Fruit fly (Drosophila melanogaster) S2 (cell line): ENCODE measurements around the gene Ggamma30A.

Experiments used
- CG8478 ChIP-seq: fragments of >200 bp; optimal IDR thresholded peaks from 2 replicates; lab custom pipeline; 2018
- CTCF ChIP-seq, 2 experiments: fragments of >200 bp; optimal IDR thresholded peaks; 2 replicates each; lab custom pipeline; 2018

Gene Ggamma30A

dm6 chr2L:9256316-9256715 is at the start of gene Ggamma30A:
Gene Ggamma30A, plus strand, starts transcription at chr2L:9256563.
- TF ChIP-seq CG8478 (lab: Kevin White, UChicago) = no peak

dm6 chr2L:9207133-9207532 is 49.2 kb upstream of the Ggamma30A start:
- TF ChIP-seq CTCF (optimal IDR thresholded peaks at IDR 0.05; lab: Kevin White, UChicago) = no peak
- no peak for TF ChIP-seq CG8478 (lab: Kevin White, UChicago)

dm6 chr2L:9210864-9211701 is 45.3 kb upstream of the Ggamma30A start:
- TF ChIP-seq CG8478 (lab: Kevin White, UChicago) (no peak), CTCF (optimal IDR thresholded peaks at IDR 0.05; lab: Kevin White, UChicago) (no peak)

dm6 chr2L:9213626-9214025 is 42.7 kb upstream of the Ggamma30A start:
- TF ChIP-seq CG8478 (lab: Kevin White, UChicago) = no peak
- TF ChIP-seq CTCF (optimal IDR thresholded peaks at IDR 0.05; lab: Kevin White, UChicago) = no peak

dm6 chr2L:9215899-9216298 is 40.5 kb upstream of the Ggamma30A start:
- TF ChIP-seq CG8478 (lab: Kevin White, UChicago) (no peak), CTCF (optimal IDR thresholded peaks at IDR 0.05; lab: Kevin White, UChicago) (no peak)

- TF ChIP-seq CG8478 (lab: Kevin White, UChicago) (no peak), CTCF (optimal IDR thresholded peaks at IDR 0.05; lab: Kevin White, UChicago) (no peak)
These were observed 33.1 kb upstream of the Ggamma30A start for dm6 chr2L:9223266-9223665.

dm6 chr2L:9224364-9225019 is 31.9 kb upstream of the Ggamma30A start:
- TF ChIP-seq CG8478 (lab: Kevin White, UChicago) (no peak), CTCF (optimal IDR thresholded peaks at IDR 0.05; lab: Kevin White, UChicago) (no peak)

- TF ChIP-seq CG8478 (lab: Kevin White, UChicago) = no peak
- TF ChIP-seq CTCF (optimal IDR thresholded peaks at IDR 0.05; lab: Kevin White, UChicago) = no peak
These were observed 31.0 kb upstream of the Ggamma30A start for dm6 chr2L:9225378-9225777.

dm6 chr2L:9229694-9230093 is 26.7 kb upstream of the Ggamma30A start:
- no peak for TF ChIP-seq CG8478 (lab: Kevin White, UChicago)
- no peak for TF ChIP-seq CTCF (optimal IDR thresholded peaks at IDR 0.05; lab: Kevin White, UChicago)

dm6 chr2L:9231760-9232431 is 24.5 kb upstream of the Ggamma30A start:
- TF ChIP-seq CTCF (optimal IDR thresholded peaks at IDR 0.05; lab: Kevin White, UChicago) (no peak), CG8478 (lab: Kevin White, UChicago) (no peak)

- TF ChIP-seq CTCF (optimal IDR thresholded peaks at IDR 0.05; lab: Kevin White, UChicago) = no peak
- TF ChIP-seq CG8478 (lab: Kevin White, UChicago) = no peak
These were observed 22.3 kb upstream of the Ggamma30A start for dm6 chr2L:9234104-9234503.

- TF ChIP-seq CTCF (optimal IDR thresholded peaks at IDR 0.05; lab: Kevin White, UChicago) (no peak), CG8478 (lab: Kevin White, UChicago) (no peak)
These were observed 20.8 kb upstream of the Ggamma30A start for dm6 chr2L:9235556-9236001.

- TF ChIP-seq CG8478 (lab: Kevin White, UChicago) (no peak), CTCF (optimal IDR thresholded peaks at IDR 0.05; lab: Kevin White, UChicago) (no peak)
These were observed 20.0 kb upstream of the Ggamma30A start for dm6 chr2L:9236404-9236803.

dm6 chr2L:9237212-9238031 is 18.9 kb upstream of the Ggamma30A start:
- TF ChIP-seq CTCF (optimal IDR thresholded peaks at IDR 0.05; lab: Kevin White, UChicago) = no peak
- no peak for TF ChIP-seq CG8478 (lab: Kevin White, UChicago)
